Fruit fly (Drosophila melanogaster): ENCODE results near the gene CG2004.
A peak's percentile ranks its signal among the peaks of the same experiment; 100 is the strongest.

Gene CG2004

DNA sequence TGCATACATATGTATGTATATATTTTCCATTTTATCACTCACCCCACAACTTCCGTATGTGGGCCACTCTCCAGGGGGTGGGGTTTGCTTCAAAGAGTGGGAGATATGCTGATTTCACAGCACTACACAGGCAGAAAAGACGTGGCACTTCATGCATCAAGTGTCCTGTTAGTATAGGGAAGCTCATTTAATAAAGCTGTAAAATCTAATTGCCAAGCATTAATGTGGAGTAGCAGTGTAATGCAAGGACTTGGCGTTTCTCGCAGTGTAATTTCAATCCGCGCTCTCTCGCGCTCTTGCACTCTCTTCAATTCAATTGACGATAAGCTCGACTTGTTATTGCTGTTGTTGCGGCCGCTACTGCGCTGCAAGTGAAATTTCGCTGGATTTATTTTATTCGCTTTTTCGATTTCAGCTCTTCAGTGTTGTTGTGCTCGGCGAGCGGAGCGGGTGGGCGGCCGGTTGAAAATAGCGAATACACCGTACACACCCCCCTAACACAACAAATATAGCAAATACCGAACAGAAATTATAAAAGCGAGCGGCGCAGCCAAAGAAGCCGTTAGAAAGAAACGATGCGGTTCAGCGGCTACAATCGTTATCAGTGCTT is 5.4 kb downstream of the CG2004 start, which contains the start of gene Hexo2 (continued):
- TF ChIP-seq CG6808 (GFP tag; optimal IDR thresholded peaks at IDR 0.05), result peak; percentile 86
- TF ChIP-seq fd59A (GFP tag; optimal IDR thresholded peaks at IDR 0.05), result peak; percentile 91
- TF ChIP-seq CG7368 (GFP tag; optimal IDR thresholded peaks at IDR 0.05), result peak; percentile 99
- peak; percentile 99 for TF ChIP-seq Eip78C (GFP tag)
- peak; percentile 98 for TF ChIP-seq Smox (GFP tag; optimal IDR thresholded peaks at IDR 0.05)
- TF ChIP-seq CG3032 (tag; optimal IDR thresholded peaks at IDR 0.05), result peak; percentile 94
- peak; percentile 96 for TF ChIP-seq CG8632 (GFP tag; optimal IDR thresholded peaks at IDR 0.05)
- peak; percentile 95 for TF ChIP-seq CG1621 (tag; optimal IDR thresholded peaks at IDR 0.05)
- no peak for TF ChIP-seq fkh (GFP tag; optimal IDR thresholded peaks at IDR 0.05)
- peak; percentile 93 for TF ChIP-seq CG16779 (tag; optimal IDR thresholded peaks at IDR 0.05)
- peak; percentile 96 for TF ChIP-seq Eip93F (GFP tag; optimal IDR thresholded peaks at IDR 0.05)
- TF ChIP-seq topi (GFP tag; optimal IDR thresholded peaks at IDR 0.05), result peak; percentile 99
- peak; percentile 99 for TF ChIP-seq eg (GFP tag; IDR thresholded peaks at IDR 0.05)
- TF ChIP-seq pdm3 (GFP tag; optimal IDR thresholded peaks at IDR 0.05), result peak; percentile 99
- peak; percentile 97 for TF ChIP-seq achi (GFP tag; optimal IDR thresholded peaks at IDR 0.05)
- peak; percentile 98 for TF ChIP-seq OdsH (GFP tag; optimal IDR thresholded peaks at IDR 0.05)
- TF ChIP-seq Lpt (GFP tag; optimal IDR thresholded peaks at IDR 0.05), result peak; percentile 98
- peak; percentile 99 for TF ChIP-seq CG31627 (GFP tag; optimal IDR thresholded peaks at IDR 0.05)
- peak; percentile 98 for TF ChIP-seq Eip75B (GFP tag; optimal IDR thresholded peaks at IDR 0.05)
- peak; percentile 97 for TF ChIP-seq CG11294 (GFP tag; IDR thresholded peaks at IDR 0.05)
- TF ChIP-seq CG6792 (GFP tag; optimal IDR thresholded peaks at IDR 0.05), result peak; percentile 99
- TF ChIP-seq CG4318 (GFP tag; optimal IDR thresholded peaks at IDR 0.05), result peak; percentile 99
- TF ChIP-seq Gug (GFP tag; IDR thresholded peaks at IDR 0.05), result peak; percentile 98
- peak; percentile 94 for TF ChIP-seq vri (GFP tag; optimal IDR thresholded peaks at IDR 0.05)
- TF ChIP-seq ss (GFP tag; optimal IDR thresholded peaks at IDR 0.05), result peak; percentile 86 to 90
- peak; percentile 99 for TF ChIP-seq cyc (GFP tag; optimal IDR thresholded peaks at IDR 0.05)
- TF ChIP-seq CG9139 (GFP tag; optimal IDR thresholded peaks at IDR 0.05), result peak; percentile 89
- peak; percentile 96 for TF ChIP-seq CG8319 (GFP tag; optimal IDR thresholded peaks at IDR 0.05)
- TF ChIP-seq CG6276 (GFP tag; optimal IDR thresholded peaks at IDR 0.05), result peak; percentile 97

DNA sequence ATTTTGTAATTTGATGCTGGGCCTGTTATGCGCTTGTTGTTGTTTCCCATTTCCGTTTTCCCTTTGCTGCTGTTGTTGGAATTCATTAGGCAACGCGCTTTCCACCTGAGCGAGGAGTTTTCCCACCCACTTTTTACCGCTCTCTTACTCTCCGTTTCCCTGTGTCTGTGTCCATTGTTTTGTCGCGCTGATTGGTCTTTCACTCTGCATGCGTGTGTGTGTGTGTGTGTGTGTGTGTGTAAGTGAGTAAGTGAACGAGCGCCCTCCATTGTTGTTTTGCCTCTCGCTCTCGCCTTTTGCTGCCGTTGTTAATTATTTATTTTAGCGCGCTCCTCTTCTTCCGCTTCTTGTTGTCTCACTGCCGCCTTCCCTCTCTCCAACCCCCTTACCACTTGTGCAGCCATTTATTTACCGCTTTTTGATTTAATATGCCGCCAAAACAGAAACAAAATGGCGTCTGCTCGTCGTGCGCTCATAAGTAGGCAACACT is 18.6 kb downstream of the CG2004 start:
- peak; percentile 8 for TF ChIP-seq fkh (GFP tag; optimal IDR thresholded peaks at IDR 0.05)
- TF ChIP-seq fd59A (GFP tag; optimal IDR thresholded peaks at IDR 0.05), result no peak

DNA sequence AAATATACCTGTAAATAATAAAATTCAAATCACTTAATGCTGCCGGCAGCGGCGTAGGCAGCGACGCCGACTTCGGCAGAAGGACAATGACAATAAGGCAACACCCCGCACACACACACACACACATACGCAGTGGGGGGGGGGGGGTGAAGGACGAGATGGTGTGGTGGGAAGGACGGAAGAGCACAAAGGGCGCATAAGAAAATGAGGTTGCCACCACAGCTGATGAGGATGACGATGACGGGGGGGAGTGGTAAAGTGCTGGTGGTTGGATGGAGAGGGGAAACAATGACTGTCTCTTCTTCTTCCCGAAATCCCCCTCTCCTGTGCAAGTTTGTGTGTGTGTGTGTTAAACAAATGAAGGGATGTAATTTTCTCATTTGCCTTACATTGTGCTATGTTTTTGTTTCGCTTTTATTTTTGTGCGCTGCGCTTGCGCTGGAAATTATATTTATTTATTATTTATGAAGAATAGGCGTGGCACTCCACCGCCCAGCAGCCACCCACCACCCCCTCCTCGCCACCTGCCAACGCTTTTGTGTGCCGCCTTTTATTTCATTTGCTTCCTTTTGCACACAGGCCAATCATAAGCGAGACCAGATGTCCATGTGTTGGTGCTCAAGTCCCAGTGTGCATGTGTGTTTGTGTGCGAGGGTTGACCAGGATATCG is 19.8 kb downstream of the CG2004 start:
- TF ChIP-seq Sox102F (GFP tag; optimal IDR thresholded peaks at IDR 0.05) (no peak), CG6276 (GFP tag; optimal IDR thresholded peaks at IDR 0.05) (no peak), fd59A (GFP tag; optimal IDR thresholded peaks at IDR 0.05) (no peak)

DNA sequence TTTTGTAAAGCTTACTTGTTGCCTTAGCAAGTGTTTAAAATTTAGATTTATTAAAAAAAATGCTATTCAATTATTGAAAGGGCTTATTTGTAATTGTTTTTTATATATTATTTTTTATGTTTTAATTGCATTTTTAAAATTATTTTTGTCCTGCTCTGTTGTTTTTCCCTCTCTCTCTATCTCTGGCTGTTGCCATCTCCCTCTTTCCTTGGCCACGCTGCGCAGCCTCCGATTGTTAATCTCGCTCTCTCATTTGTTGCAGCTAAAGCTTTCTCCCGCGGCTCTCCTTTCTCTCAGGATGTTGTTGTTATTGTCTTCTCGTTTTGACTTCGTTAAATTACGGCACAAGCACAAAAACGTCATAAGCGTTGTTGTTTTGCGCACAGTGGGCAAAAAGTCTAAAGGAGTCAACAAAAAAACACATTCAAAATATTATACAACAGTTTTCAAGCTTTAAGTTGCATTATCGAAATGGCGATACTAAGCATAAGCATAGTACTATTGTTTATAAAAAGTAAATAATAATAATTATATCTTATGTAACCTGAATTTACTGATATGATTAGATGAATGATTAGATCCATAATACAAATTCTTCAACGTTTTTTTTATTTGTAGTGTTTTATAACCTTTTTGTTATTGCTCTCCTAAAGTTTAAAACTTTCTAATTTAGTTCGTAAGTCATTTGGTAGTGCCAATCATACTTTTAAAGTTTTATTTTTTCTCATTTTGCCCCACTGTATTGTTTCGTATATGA is 20.5 kb downstream of the CG2004 start:
- TF ChIP-seq Eip78C (GFP tag) (peak; percentile 58), Met (GFP tag; optimal IDR thresholded peaks at IDR 0.05) (no peak), CG6854 (GFP tag; optimal IDR thresholded peaks at IDR 0.05) (no peak), CG10631 (GFP tag; optimal IDR thresholded peaks at IDR 0.05) (no peak), Ets96B (tag; optimal IDR thresholded peaks at IDR 0.05) (peak; percentile 5), OdsH (GFP tag; optimal IDR thresholded peaks at IDR 0.05) (peak; percentile 13), pdm3 (GFP tag; optimal IDR thresholded peaks at IDR 0.05) (no peak), CG34406 (GFP tag; optimal IDR thresholded peaks at IDR 0.05) (peak; percentile 9), CG6808 (GFP tag; optimal IDR thresholded peaks at IDR 0.05) (no peak), CG8632 (GFP tag; optimal IDR thresholded peaks at IDR 0.05) (peak; percentile 13), CG32006 (GFP tag; optimal IDR thresholded peaks at IDR 0.05) (peak; percentile 10), salr (GFP tag; optimal IDR thresholded peaks at IDR 0.05) (peak in 1 of 2 experiments; percentile 15), svp (GFP tag) (peak; percentile 48)

Data from whole organism, prepupa.